Worm (Caenorhabditis elegans) whole organism, early embryonic: ENCODE results near the gene F49C12.7.

Experiments
- F13C5.2 ChIP-seq: sonication (generic microtip); optimal IDR thresholded peaks from 2 replicates; lab custom pipeline; 2017; ENCODE audit warnings: mild to moderate bottlenecking, missing genetic modification characterization, inconsistent platforms, missing compliant biosample characterization
- ama-1 ChIP-seq: fragments of 150-350 bp; optimal IDR thresholded peaks from 2 replicates; lab custom pipeline; 2014
- hmg-4 ChIP-seq: fragments of 200-800 bp; sonication (Bioruptor generic); optimal IDR thresholded peaks from 2 replicates; lab custom pipeline; 2018; ENCODE audit warnings: mild to moderate bottlenecking, missing genetic modification characterization, missing compliant biosample characterization
- hnd-1 ChIP-seq: sonication (generic microtip); optimal IDR thresholded peaks from 2 replicates; lab custom pipeline; 2016; ENCODE audit warnings: missing genetic modification characterization, missing compliant biosample characterization
- tbx-37 ChIP-seq: fragments of 200-800 bp; sonication (Bioruptor generic); conservative IDR thresholded peaks from 2 replicates; pipeline ENCODE4 v1.3.6; 2022; ENCODE audit warnings: missing genetic modification reagents, missing genetic modification characterization, missing compliant biosample characterization

ce11 chrIV:9299145-9299544, 13.6 kb downstream of the F49C12.7 start, which contains the start of gene F49C12.2:
- no peak for TF ChIP-seq hmg-4 (GFP tag; lab: Kevin White, UChicago)
- TF ChIP-seq ama-1, result no peak
- TF ChIP-seq tbx-37, result no peak
- TF ChIP-seq hnd-1, result no peak
- TF ChIP-seq F13C5.2 (tag; lab: Kevin White, UChicago), result no peak
